In genomic region chr3R:22886832-22887231, dm6 we compare ENCODE assay signal across 1 fruit fly cellular context.
A peak's percentile ranks its signal among the peaks of the same experiment; 100 is the strongest.
TF ChIP-seq lines count a peak whose summit lies in the region.

No protein-coding gene starts in this region.

TF ChIP-seq in whole organism, embryonic, 481 proteins besides CTCF, POLR2A, EP300 and RAD21 (continued from another document and continues in another):
- TF ChIP-seq row (GFP tag; IDR thresholded peaks at IDR 0.05; lab: Robert Waterston, UW) (peak; percentile 57; the same call in 2 of the 3 replicates), CG18476 (GFP tag; optimal IDR thresholded peaks at IDR 0.05; lab: Kevin White, UChicago) (no peak), gcm (GFP tag; optimal IDR thresholded peaks at IDR 0.05; lab: Kevin White, UChicago) (peak; percentile 28), jing (GFP tag; optimal IDR thresholded peaks at IDR 0.05; lab: Kevin White, UChicago) (no peak), vfl (GFP tag; optimal IDR thresholded peaks at IDR 0.05; lab: Kevin White, UChicago) (no peak), CG9215 (GFP tag; IDR thresholded peaks at IDR 0.05; lab: Robert Waterston, UW) (no peak), slou (GFP tag; optimal IDR thresholded peaks at IDR 0.05; lab: Kevin White, UChicago) (no peak), BtbVII (GFP tag; optimal IDR thresholded peaks at IDR 0.05; lab: Kevin White, UChicago) (no peak), Hmr (GFP tag; optimal IDR thresholded peaks at IDR 0.05; lab: Kevin White, UChicago) (no peak), CG11695 (GFP tag; IDR thresholded peaks at IDR 0.05; lab: Robert Waterston, UW) (no peak), knrl (GFP tag; IDR thresholded peaks at IDR 0.05; lab: Robert Waterston, UW; ENCODE audit: partially characterized antibody) (no peak), Abd-B (GFP tag; optimal IDR thresholded peaks at IDR 0.05; lab: Kevin White, UChicago) (no peak), CG7372 (GFP tag; IDR thresholded peaks at IDR 0.05; lab: Robert Waterston, UW) (no peak), chm (GFP tag; IDR thresholded peaks at IDR 0.05; lab: Robert Waterston, UW) (no peak), CG11247 (GFP tag; IDR thresholded peaks at IDR 0.05; lab: Robert Waterston, UW) (no peak), CG9797 (GFP tag; optimal IDR thresholded peaks at IDR 0.05; lab: Kevin White, UChicago) (no peak), CG2199 (GFP tag; IDR thresholded peaks at IDR 0.05; lab: Robert Waterston, UW) (no peak), lola (GFP tag; optimal IDR thresholded peaks at IDR 0.05; lab: Kevin White, UChicago) (peak in 1 of 3 experiments; percentile 61), pho (GFP tag; optimal IDR thresholded peaks at IDR 0.05; lab: Kevin White, UChicago) (no peak), slbo (GFP tag; IDR thresholded peaks at IDR 0.05; lab: Robert Waterston, UW) (no peak), dmrt99B (tag; optimal IDR thresholded peaks at IDR 0.05; lab: Kevin White, UChicago) (peak; percentile 46), CG17328 (GFP tag; IDR thresholded peaks at IDR 0.05; lab: Robert Waterston, UW) (no peak), CG8944 (GFP tag; optimal IDR thresholded peaks at IDR 0.05; lab: Kevin White, UChicago) (peak; percentile 27), CG11560 (tag; IDR thresholded peaks at IDR 0.05; lab: Robert Waterston, UW) (no peak), usp (GFP tag; optimal IDR thresholded peaks at IDR 0.05; lab: Kevin White, UChicago) (no peak), tup (GFP tag; optimal IDR thresholded peaks at IDR 0.05; lab: Kevin White, UChicago) (no peak), kni (GFP tag; optimal IDR thresholded peaks at IDR 0.05; lab: Kevin White, UChicago) (no peak), nom (GFP tag; optimal IDR thresholded peaks at IDR 0.05; lab: Kevin White, UChicago) (no peak), esg (GFP tag; conservative IDR thresholded peaks at IDR 0.05; lab: Robert Waterston, UW) (no peak), CG1792 (GFP tag; optimal IDR thresholded peaks at IDR 0.05; lab: Kevin White, UChicago) (no peak), CG31365 (tag; optimal IDR thresholded peaks at IDR 0.05; lab: Kevin White, UChicago) (no peak), ATbp (GFP tag; optimal IDR thresholded peaks at IDR 0.05; lab: Kevin White, UChicago) (peak; percentile 50), HLH54F (GFP tag; optimal IDR thresholded peaks at IDR 0.05; lab: Kevin White, UChicago) (no peak), pum (GFP tag; optimal IDR thresholded peaks at IDR 0.05; lab: Kevin White, UChicago) (peak; percentile 9), zen (tag; optimal IDR thresholded peaks at IDR 0.05; lab: Kevin White, UChicago) (peak; percentile 89), oc (tag; optimal IDR thresholded peaks at IDR 0.05; lab: Kevin White, UChicago) (peak; percentile 20), CG1233 (GFP tag; optimal IDR thresholded peaks at IDR 0.05; lab: Kevin White, UChicago) (no peak), scrt (GFP tag; optimal IDR thresholded peaks at IDR 0.05; lab: Kevin White, UChicago) (no peak), Myb (GFP tag; optimal IDR thresholded peaks at IDR 0.05; lab: Kevin White, UChicago) (no peak), sim (GFP tag; IDR thresholded peaks at IDR 0.05; lab: Robert Waterston, UW) (no peak), Chrac-16 (GFP tag; optimal IDR thresholded peaks at IDR 0.05; lab: Kevin White, UChicago) (peak; percentile 14), CG3838 (GFP tag; optimal IDR thresholded peaks at IDR 0.05; lab: Kevin White, UChicago) (no peak), Meics (GFP tag; optimal IDR thresholded peaks at IDR 0.05; lab: Kevin White, UChicago) (peak; percentile 16), ash1 (GFP tag; optimal IDR thresholded peaks at IDR 0.05; lab: Kevin White, UChicago) (no peak), rib (GFP tag; IDR thresholded peaks at IDR 0.05; lab: Robert Waterston, UW) (no peak), Lim3 (GFP tag; IDR thresholded peaks at IDR 0.05; lab: Robert Waterston, UW) (no peak), Xrp1 (GFP tag; IDR thresholded peaks at IDR 0.05; lab: Robert Waterston, UW) (peak; percentile 53; the same call in 1 of the 2 replicates), MESR4 (GFP tag; optimal IDR thresholded peaks at IDR 0.05; lab: Kevin White, UChicago) (no peak), CG12299 (tag; optimal IDR thresholded peaks at IDR 0.05; lab: Kevin White, UChicago) (no peak), H2.0 (GFP tag; IDR thresholded peaks at IDR 0.05; lab: Robert Waterston, UW) (no peak), CG7839 (tag; optimal IDR thresholded peaks at IDR 0.05; lab: Kevin White, UChicago) (peak; percentile 44), CG10462 (GFP tag; optimal IDR thresholded peaks at IDR 0.05; lab: Kevin White, UChicago) (no peak), NC2β (GFP tag; optimal IDR thresholded peaks at IDR 0.05; lab: Kevin White, UChicago) (no peak), sqz (GFP tag; optimal IDR thresholded peaks at IDR 0.05; lab: Kevin White, UChicago) (no peak), CG4617 (GFP tag; optimal IDR thresholded peaks at IDR 0.05; lab: Kevin White, UChicago; ENCODE audit: borderline replicate concordance) (no peak), CG8478 (optimal IDR thresholded peaks at IDR 0.05; lab: Kevin White, UChicago) (no peak), CG12391 (tag; optimal IDR thresholded peaks at IDR 0.05; lab: Kevin White, UChicago) (peak; percentile 41), CG10959 (GFP tag; IDR thresholded peaks at IDR 0.05; lab: Robert Waterston, UW) (no peak), klu (GFP tag; IDR thresholded peaks at IDR 0.05; lab: Robert Waterston, UW) (no peak), CG17359 (tag; optimal IDR thresholded peaks at IDR 0.05; lab: Kevin White, UChicago) (peak; percentile 36), CkIIα-i1 (GFP tag; IDR thresholded peaks at IDR 0.05; lab: Robert Waterston, UW) (no peak), grn (GFP tag; optimal IDR thresholded peaks at IDR 0.05; lab: Kevin White, UChicago) (no peak), Doc2 (GFP tag; IDR thresholded peaks at IDR 0.05; lab: Robert Waterston, UW) (no peak), org-1 (GFP tag; optimal IDR thresholded peaks at IDR 0.05; lab: Kevin White, UChicago) (peak; percentile 27), CG6791 (GFP tag; IDR thresholded peaks at IDR 0.05; lab: Robert Waterston, UW; ENCODE audit: partially characterized antibody) (no peak), Dp (GFP tag; optimal IDR thresholded peaks at IDR 0.05; lab: Kevin White, UChicago) (no peak), CG2120 (GFP tag; optimal IDR thresholded peaks at IDR 0.05; lab: Kevin White, UChicago) (no peak), D19A (tag; optimal IDR thresholded peaks at IDR 0.05; lab: Kevin White, UChicago) (peak; percentile 52), ase (GFP tag; IDR thresholded peaks at IDR 0.05; lab: Robert Waterston, UW) (no peak), CG11085 (GFP tag; IDR thresholded peaks at IDR 0.05; lab: Robert Waterston, UW) (no peak), E2f2 (GFP tag; IDR thresholded peaks at IDR 0.05; lab: Robert Waterston, UW) (no peak), twi (tag; optimal IDR thresholded peaks at IDR 0.05; lab: Kevin White, UChicago) (peak; percentile 24), Kr (GFP tag; optimal IDR thresholded peaks at IDR 0.05; lab: Kevin White, UChicago) (peak; percentile 10), Adf1 (GFP tag; IDR thresholded peaks at IDR 0.05; lab: Robert Waterston, UW) (no peak), Fer1 (GFP tag; optimal IDR thresholded peaks at IDR 0.05; lab: Kevin White, UChicago) (peak; percentile 20), Ravus (GFP tag; IDR thresholded peaks at IDR 0.05; lab: Robert Waterston, UW) (no peak), CG6813 (GFP tag; optimal IDR thresholded peaks at IDR 0.05; lab: Kevin White, UChicago) (peak; percentile 3), hkb (optimal IDR thresholded peaks at IDR 0.05; lab: Kevin White, UChicago) (no peak), hkb (GFP tag; IDR thresholded peaks at IDR 0.05; lab: Robert Waterston, UW) (no peak), ab (GFP tag; optimal IDR thresholded peaks at IDR 0.05; lab: Kevin White, UChicago) (no peak), ttk (GFP tag; IDR thresholded peaks at IDR 0.05; lab: Robert Waterston, UW) (no peak), Sox100B (GFP tag; optimal IDR thresholded peaks at IDR 0.05; lab: Kevin White, UChicago) (peak; percentile 24), hth (optimal IDR thresholded peaks at IDR 0.05; lab: Kevin White, UChicago) (no peak), CG9817 (tag; optimal IDR thresholded peaks at IDR 0.05; lab: Kevin White, UChicago) (no peak), Dfd (GFP tag; optimal IDR thresholded peaks at IDR 0.05; lab: Kevin White, UChicago) (no peak), CG1602 (GFP tag; optimal IDR thresholded peaks at IDR 0.05; lab: Kevin White, UChicago) (no peak), Blimp-1 (GFP tag; optimal IDR thresholded peaks at IDR 0.05; lab: Kevin White, UChicago) (peak; percentile 65), CG8388 (GFP tag; optimal IDR thresholded peaks at IDR 0.05; lab: Kevin White, UChicago) (peak; percentile 38), crp (GFP tag; optimal IDR thresholded peaks at IDR 0.05; lab: Kevin White, UChicago) (no peak), Mrtf (GFP tag; IDR thresholded peaks at IDR 0.05; lab: Robert Waterston, UW) (no peak), CG31441 (GFP tag; IDR thresholded peaks at IDR 0.05; lab: Robert Waterston, UW) (peak; percentile 61), disco-r (GFP tag; optimal IDR thresholded peaks at IDR 0.05; lab: Kevin White, UChicago) (no peak), ranshi (GFP tag; IDR thresholded peaks at IDR 0.05; lab: Robert Waterston, UW) (no peak), CG4730 (GFP tag; IDR thresholded peaks at IDR 0.05; lab: Robert Waterston, UW) (no peak), CG34422 (GFP tag; IDR thresholded peaks at IDR 0.05; lab: Robert Waterston, UW) (no peak), CG4820 (GFP tag; optimal IDR thresholded peaks at IDR 0.05; lab: Kevin White, UChicago) (peak; percentile 26), pzg (GFP tag; optimal IDR thresholded peaks at IDR 0.05; lab: Kevin White, UChicago) (no peak), Camta (GFP tag; optimal IDR thresholded peaks at IDR 0.05; lab: Kevin White, UChicago) (no peak), bcd (GFP tag; optimal IDR thresholded peaks at IDR 0.05; lab: Kevin White, UChicago) (no peak), Lpt (GFP tag; optimal IDR thresholded peaks at IDR 0.05; lab: Kevin White, UChicago) (no peak), prd (optimal IDR thresholded peaks at IDR 0.05; lab: Kevin White, UChicago) (no peak), prd (GFP tag; IDR thresholded peaks at IDR 0.05; lab: Robert Waterston, UW) (peak; percentile 78), ara (GFP tag; IDR thresholded peaks at IDR 0.05; lab: Robert Waterston, UW) (peak; percentile 49), sna (GFP tag; IDR thresholded peaks at IDR 0.05; lab: Robert Waterston, UW; ENCODE audit: partially characterized antibody) (no peak), kah (GFP tag; optimal IDR thresholded peaks at IDR 0.05; lab: Kevin White, UChicago) (no peak), CG15696 (tag; optimal IDR thresholded peaks at IDR 0.05; lab: Kevin White, UChicago) (peak; percentile 9), HLH3B (GFP tag; IDR thresholded peaks at IDR 0.05; lab: Robert Waterston, UW) (no peak), CG6272 (GFP tag; IDR thresholded peaks at IDR 0.05; lab: Robert Waterston, UW) (no peak), CG10147 (GFP tag; optimal IDR thresholded peaks at IDR 0.05; lab: Kevin White, UChicago) (no peak), gt (GFP tag; IDR thresholded peaks at IDR 0.05; lab: Robert Waterston, UW) (no peak), salm (tag; optimal IDR thresholded peaks at IDR 0.05; lab: Kevin White, UChicago) (no peak), ken (GFP tag; IDR thresholded peaks at IDR 0.05; lab: Robert Waterston, UW) (no peak), al (GFP tag; IDR thresholded peaks at IDR 0.05; lab: Robert Waterston, UW) (no peak), lab (GFP tag; optimal IDR thresholded peaks at IDR 0.05; lab: Kevin White, UChicago) (peak; percentile 55), CG18619 (GFP tag; optimal IDR thresholded peaks at IDR 0.05; lab: Kevin White, UChicago) (no peak), Asciz (GFP tag; optimal IDR thresholded peaks at IDR 0.05; lab: Kevin White, UChicago) (no peak), CG17186 (GFP tag; optimal IDR thresholded peaks at IDR 0.05; lab: Kevin White, UChicago) (no peak), CG2712 (tag; optimal IDR thresholded peaks at IDR 0.05; lab: Kevin White, UChicago) (peak; percentile 64), vvl (GFP tag; IDR thresholded peaks at IDR 0.05; lab: Robert Waterston, UW) (no peak), trem (tag; optimal IDR thresholded peaks at IDR 0.05; lab: Kevin White, UChicago) (peak; percentile 12), CG10654 (GFP tag; optimal IDR thresholded peaks at IDR 0.05; lab: Kevin White, UChicago) (no peak), Dip2 (GFP tag; IDR thresholded peaks at IDR 0.05; lab: Robert Waterston, UW) (no peak), CG16863 (GFP tag; optimal IDR thresholded peaks at IDR 0.05; lab: Kevin White, UChicago) (no peak), CG2678 (tag; optimal IDR thresholded peaks at IDR 0.05; lab: Kevin White, UChicago) (peak; percentile 62), zf30C (GFP tag; optimal IDR thresholded peaks at IDR 0.05; lab: Kevin White, UChicago) (peak; percentile 59), pros (GFP tag; optimal IDR thresholded peaks at IDR 0.05; lab: Kevin White, UChicago) (peak; percentile 9), Six4 (GFP tag; optimal IDR thresholded peaks at IDR 0.05; lab: Kevin White, UChicago) (no peak), Jarid2 (GFP tag; optimal IDR thresholded peaks at IDR 0.05; lab: Kevin White, UChicago) (no peak), CG15601 (tag; optimal IDR thresholded peaks at IDR 0.05; lab: Kevin White, UChicago) (peak; percentile 25), abd-A (tag; optimal IDR thresholded peaks at IDR 0.05; lab: Kevin White, UChicago) (no peak), chn (GFP tag; optimal IDR thresholded peaks at IDR 0.05; lab: Kevin White, UChicago) (no peak), CG9932 (GFP tag; IDR thresholded peaks at IDR 0.05; lab: Robert Waterston, UW) (no peak), zfh1 (GFP tag; IDR thresholded peaks at IDR 0.05; lab: Robert Waterston, UW) (peak; percentile 65; the same call in 2 of the 3 replicates), CG3995 (GFP tag; optimal IDR thresholded peaks at IDR 0.05; lab: Kevin White, UChicago) (no peak), CG17361 (GFP tag; IDR thresholded peaks at IDR 0.05; lab: Robert Waterston, UW) (0 out of 3 replicates have a peak, but pooled peaks have one; percentile 34), CG10431 (GFP tag; optimal IDR thresholded peaks at IDR 0.05; lab: Kevin White, UChicago) (no peak), Trl (optimal IDR thresholded peaks at IDR 0.05; lab: Kevin White, UChicago) (no peak), Trl (GFP tag; optimal IDR thresholded peaks at IDR 0.05; lab: Kevin White, UChicago) (peak; percentile 12), ato (GFP tag; IDR thresholded peaks at IDR 0.05; lab: Robert Waterston, UW; ENCODE audit: partially characterized antibody) (no peak), CG13424 (tag; optimal IDR thresholded peaks at IDR 0.05; lab: Kevin White, UChicago) (peak; percentile 13)
